Worm (Caenorhabditis elegans): ENCODE results near the gene C16C8.26.

ce11 chrII:3504717-3505116, 46.6 kb upstream of the C16C8.26 start, which contains the start of gene cyh-1:
- TF ChIP-seq dao-5 (tag; optimal IDR thresholded peaks at IDR 0.05) (no peak), him-1 (tag; optimal IDR thresholded peaks at IDR 0.05) (no peak), W03F9.2 (tag; optimal IDR thresholded peaks at IDR 0.05) (no peak)
